Fruit fly (Drosophila melanogaster): ENCODE measurements around the gene CG14932.

Gene CG14932

DNA sequence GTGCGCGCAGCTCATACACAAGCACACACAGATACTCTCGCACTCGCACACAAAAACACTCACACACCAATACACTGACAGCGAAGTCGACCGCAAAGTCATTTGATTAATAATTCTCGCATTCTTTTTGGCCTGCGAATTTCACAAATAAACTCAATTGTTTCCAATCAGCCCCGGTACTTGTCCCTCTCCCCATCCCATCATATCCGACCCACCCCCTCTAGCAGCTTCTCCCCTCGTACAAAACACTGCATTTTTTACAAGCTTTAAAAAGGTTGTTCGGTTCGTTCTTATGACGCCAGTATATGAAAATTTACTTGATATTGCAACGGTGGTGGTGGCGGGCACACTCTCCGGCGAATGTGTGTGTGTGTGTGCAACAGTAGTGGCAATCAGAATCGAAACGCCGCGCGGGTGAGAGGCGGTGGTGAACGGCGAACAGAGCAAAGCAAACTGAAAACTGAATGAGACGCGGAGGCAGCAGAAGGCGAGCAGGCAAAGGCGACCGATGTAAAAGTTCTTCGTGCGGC lies 18.0 kb downstream of the CG14932 start (continued):
- TF ChIP-seq ci (GFP tag; IDR thresholded peaks at IDR 0.05) (peak; percentile 80), sisA (GFP tag; IDR thresholded peaks at IDR 0.05) (no peak), unc-4 (GFP tag; IDR thresholded peaks at IDR 0.05; ENCODE audit: partially characterized antibody) (peak; percentile 23), dm (GFP tag; optimal IDR thresholded peaks at IDR 0.05) (peak; percentile 39), twi (tag; optimal IDR thresholded peaks at IDR 0.05) (no peak), CoRest (tag; optimal IDR thresholded peaks at IDR 0.05) (no peak), CG3838 (GFP tag; optimal IDR thresholded peaks at IDR 0.05) (no peak), lilli (GFP tag; optimal IDR thresholded peaks at IDR 0.05) (no peak), crol (GFP tag; IDR thresholded peaks at IDR 0.05) (peak; percentile 100), CG14667 (GFP tag; IDR thresholded peaks at IDR 0.05) (no peak), TFAM (GFP tag; optimal IDR thresholded peaks at IDR 0.05) (no peak), Blimp-1 (GFP tag; optimal IDR thresholded peaks at IDR 0.05) (no peak), pum (GFP tag; optimal IDR thresholded peaks at IDR 0.05) (no peak), dimm (GFP tag; IDR thresholded peaks at IDR 0.05) (no peak), cg (GFP tag; optimal IDR thresholded peaks at IDR 0.05) (peak; percentile 98), Trl (optimal IDR thresholded peaks at IDR 0.05) (no peak), Trl (GFP tag; optimal IDR thresholded peaks at IDR 0.05) (peak; percentile 24), fd64A (GFP tag; optimal IDR thresholded peaks at IDR 0.05) (no peak), Dek (tag; optimal IDR thresholded peaks at IDR 0.05) (peak; percentile 27), CG18262 (tag; optimal IDR thresholded peaks at IDR 0.05) (no peak), CG31224 (GFP tag; IDR thresholded peaks at IDR 0.05) (peak; percentile 41; the same call in 1 of the 2 replicates), jumu (GFP tag; optimal IDR thresholded peaks at IDR 0.05) (no peak), Hr39 (optimal IDR thresholded peaks at IDR 0.05) (no peak), CG16813 (GFP tag; IDR thresholded peaks at IDR 0.05; ENCODE audit: partially characterized antibody) (no peak), chinmo (GFP tag; IDR thresholded peaks at IDR 0.05; ENCODE audit: partially characterized antibody) (peak; percentile 98), CG10654 (GFP tag; optimal IDR thresholded peaks at IDR 0.05) (no peak), pnt (GFP tag; optimal IDR thresholded peaks at IDR 0.05) (no peak), CG3163 (GFP tag; optimal IDR thresholded peaks at IDR 0.05) (peak; percentile 28), fru (optimal IDR thresholded peaks at IDR 0.05) (no peak), fd102C (GFP tag; optimal IDR thresholded peaks at IDR 0.05) (no peak), CG32532 (GFP tag; IDR thresholded peaks at IDR 0.05) (peak; percentile 34; the same call in 1 of the 2 replicates), amos (GFP tag; IDR thresholded peaks at IDR 0.05; ENCODE audit: partially characterized antibody) (peak; percentile 53; the same call in 1 of the 2 replicates), dpn (GFP tag; optimal IDR thresholded peaks at IDR 0.05) (peak in 1 of 2 experiments; percentile 5), Opbp (GFP tag; IDR thresholded peaks at IDR 0.05; ENCODE audit: partially characterized antibody) (no peak), cad (GFP tag; optimal IDR thresholded peaks at IDR 0.05) (no peak), CG2120 (GFP tag; optimal IDR thresholded peaks at IDR 0.05) (no peak), Elba2 (GFP tag; optimal IDR thresholded peaks at IDR 0.05) (peak; percentile 71), her (GFP tag; optimal IDR thresholded peaks at IDR 0.05) (peak; percentile 34), CG6791 (GFP tag; IDR thresholded peaks at IDR 0.05; ENCODE audit: partially characterized antibody) (peak; percentile 60; the same call in 1 of the 3 replicates), CG34376 (GFP tag; optimal IDR thresholded peaks at IDR 0.05) (peak; percentile 52), gcm (GFP tag; optimal IDR thresholded peaks at IDR 0.05) (peak; percentile 25), CG15514 (GFP tag; optimal IDR thresholded peaks at IDR 0.05) (peak; percentile 27), Xrp1 (GFP tag; IDR thresholded peaks at IDR 0.05) (no peak), tx (GFP tag; optimal IDR thresholded peaks at IDR 0.05) (no peak), CG13287 (GFP tag; IDR thresholded peaks at IDR 0.05; ENCODE audit: partially characterized antibody) (0 out of 2 replicates have a peak, but pooled peaks have one; percentile 38), en (GFP tag; optimal IDR thresholded peaks at IDR 0.05) (no peak), eyg (GFP tag; optimal IDR thresholded peaks at IDR 0.05) (no peak), CG9437 (GFP tag; optimal IDR thresholded peaks at IDR 0.05) (no peak), jing (GFP tag; optimal IDR thresholded peaks at IDR 0.05) (no peak), Rfx (GFP tag; IDR thresholded peaks at IDR 0.05) (no peak; the same call in 1 of the 2 replicates), CG16779 (GFP tag; IDR thresholded peaks at IDR 0.05) (peak; percentile 85), run (tag; optimal IDR thresholded peaks at IDR 0.05) (peak; percentile 71)

All from whole organism, embryonic.